Worm (Caenorhabditis elegans) whole organism, L4 larva: Measurements from ENCODE around the gene Y47D7A.13.
"Not testable (repeated sequence)": the region's sequence is repeated elsewhere in the genome, so short reads cannot be mapped to it uniquely, and the experiment has no call there.

Source experiments
- D1046.2 ChIP-seq: fragments of 200-800 bp; sonication (Bioruptor generic); IDR thresholded peaks from 2 replicates; pipeline ENCODE4 v1.3.6; 2022; ENCODE audit warnings: missing genetic modification characterization, missing compliant biosample characterization
- F10B5.3 ChIP-seq: sonication (generic microtip); optimal IDR thresholded peaks from 2 replicates; lab custom pipeline; 2016; ENCODE audit warnings: mild to moderate bottlenecking, missing genetic modification characterization, missing compliant biosample characterization
- R02D3.7 ChIP-seq: fragments of 150-350 bp; sonication (generic microtip); optimal IDR thresholded peaks from 3 replicates; lab custom pipeline; 2014; ENCODE audit warnings: missing biosample characterization, missing genetic modification characterization
- Y75B8A.6 ChIP-seq: fragments of 200-800 bp; sonication (Bioruptor generic); IDR thresholded peaks from 2 replicates; pipeline ENCODE4 v1.3.6; 2022; ENCODE audit warnings: missing genetic modification reagents, missing genetic modification characterization, missing compliant biosample characterization
- aha-1 ChIP-seq: fragments of 150-350 bp; peaks from one replicate; lab custom pipeline; 2014; ENCODE audit warnings: missing biosample characterization, missing genetic modification characterization
- aly-2 ChIP-seq: sonication (generic microtip); optimal IDR thresholded peaks from 2 replicates; lab custom pipeline; 2018; ENCODE audit warnings: missing biosample characterization, missing genetic modification characterization
- ama-1 ChIP-seq: fragments of 150-350 bp; optimal IDR thresholded peaks from 2 replicates; lab custom pipeline; 2014; ENCODE audit warnings: inconsistent platforms, mixed read lengths
- arid-1 ChIP-seq: fragments of 200-800 bp; sonication (Bioruptor generic); conservative IDR thresholded peaks from 2 replicates; pipeline ENCODE4 v1.3.6; 2022; ENCODE audit warnings: missing genetic modification reagents, missing genetic modification characterization, missing compliant biosample characterization
- ceh-44 ChIP-seq: fragments of 200-800 bp; sonication (Bioruptor generic); IDR thresholded peaks from 2 replicates; pipeline ENCODE4 v1.3.6; 2022; ENCODE audit warnings: missing genetic modification reagents, missing genetic modification characterization, missing compliant biosample characterization
- ceh-82 ChIP-seq: sonication (generic microtip); optimal IDR thresholded peaks from 2 replicates; lab custom pipeline; 2017; ENCODE audit warnings: missing biosample characterization, missing genetic modification characterization
- ces-1 ChIP-seq: fragments of 150-350 bp; sonication (generic microtip); optimal IDR thresholded peaks from 4 replicates; lab custom pipeline; 2014; ENCODE audit warnings: missing biosample characterization, missing genetic modification reagents, missing genetic modification characterization
- ctbp-1 ChIP-seq: fragments of 200-800 bp; sonication (Bioruptor generic); IDR thresholded peaks from 2 replicates; pipeline ENCODE4 v1.3.6; 2022; ENCODE audit warnings: missing genetic modification reagents, missing genetic modification characterization, missing compliant biosample characterization
- daf-12 ChIP-seq: fragments of 150-350 bp; optimal IDR thresholded peaks from 2 replicates; lab custom pipeline; 2014; ENCODE audit warnings: missing biosample characterization, missing genetic modification reagents, missing genetic modification characterization
- daf-16 ChIP-seq, 3 experiments: sonication (generic microtip); optimal IDR thresholded peaks; 2 replicates each; lab custom pipeline; 2016 to 2017; ENCODE audit warnings: missing genetic modification characterization in 3 of 3, missing genetic modification reagents in 3 of 3, mild to moderate bottlenecking in 2 of 3, missing compliant biosample characterization in 2 of 3, missing biosample characterization in 1 of 3, moderate library complexity in 1 of 3
- daf-8 ChIP-seq: fragments of 200-800 bp; sonication (Bioruptor generic); IDR thresholded peaks from 2 replicates; pipeline ENCODE4 v1.3.6; 2022; ENCODE audit warnings: missing genetic modification characterization, missing compliant biosample characterization
- dmd-6 ChIP-seq: fragments of 200-800 bp; sonication (Bioruptor generic); IDR thresholded peaks from 2 replicates; pipeline ENCODE4 v1.3.6; 2022; ENCODE audit warnings: missing genetic modification reagents, missing genetic modification characterization, missing compliant biosample characterization
- dmd-9 ChIP-seq: fragments of 200-800 bp; sonication (Bioruptor generic); IDR thresholded peaks from 2 replicates; pipeline ENCODE4 v1.3.6; 2022; ENCODE audit warnings: missing genetic modification reagents, missing genetic modification characterization, missing compliant biosample characterization
- dve-1 ChIP-seq: sonication (generic microtip); optimal IDR thresholded peaks from 2 replicates; lab custom pipeline; 2017; ENCODE audit warnings: antibody characterized with exemption, mild to moderate bottlenecking, missing genetic modification characterization, missing compliant biosample characterization; ENCODE audit not compliant: insufficient read depth
- fos-1 ChIP-seq: fragments of 150-350 bp; optimal IDR thresholded peaks from 2 replicates; lab custom pipeline; 2014; ENCODE audit warnings: missing biosample characterization, missing genetic modification characterization
- gei-8 ChIP-seq: fragments of 200-800 bp; sonication (Bioruptor generic); optimal IDR thresholded peaks from 2 replicates; lab custom pipeline; 2018; ENCODE audit warnings: mild to moderate bottlenecking, missing genetic modification characterization, missing compliant biosample characterization
- hlh-11 ChIP-seq: fragments of 200-800 bp; sonication (Bioruptor generic); optimal IDR thresholded peaks from 2 replicates; lab custom pipeline; 2018; ENCODE audit warnings: mild to moderate bottlenecking, missing genetic modification characterization, missing compliant biosample characterization
- hlh-30 ChIP-seq: sonication (generic microtip); optimal IDR thresholded peaks from 2 replicates; lab custom pipeline; 2017; ENCODE audit warnings: antibody characterized with exemption, mild to moderate bottlenecking, missing genetic modification characterization, missing compliant biosample characterization; ENCODE audit not compliant: insufficient read depth
- lim-7 ChIP-seq: fragments of 200-800 bp; sonication (Bioruptor generic); IDR thresholded peaks from 2 replicates; pipeline ENCODE4 v1.3.6; 2022; ENCODE audit warnings: missing genetic modification characterization, missing compliant biosample characterization
- lin-1 ChIP-seq: fragments of 200-800 bp; sonication (Bioruptor generic); IDR thresholded peaks from 2 replicates; pipeline ENCODE4 v1.3.6; 2022; ENCODE audit warnings: missing genetic modification reagents, missing genetic modification characterization, missing compliant biosample characterization
- lin-29 ChIP-seq: fragments of 200-800 bp; sonication (Bioruptor generic); IDR thresholded peaks from 2 replicates; pipeline ENCODE4 v1.3.6; 2022; ENCODE audit warnings: missing genetic modification reagents, missing genetic modification characterization, missing compliant biosample characterization
- lin-38 ChIP-seq: fragments of 200-800 bp; sonication (Bioruptor generic); IDR thresholded peaks from 2 replicates; pipeline ENCODE4 v1.3.6; 2022; ENCODE audit warnings: missing genetic modification reagents, missing genetic modification characterization, missing compliant biosample characterization
- madf-5 ChIP-seq, 2 experiments: fragments of 200-800 bp; sonication (Bioruptor generic); IDR thresholded peaks; 2 replicates each; pipeline ENCODE4 v1.3.6; 2022; ENCODE audit warnings: missing compliant biosample characterization in 2 of 2, missing genetic modification characterization in 2 of 2
- mdt-29 ChIP-seq: fragments of 200-800 bp; sonication (Bioruptor generic); IDR thresholded peaks from 2 replicates; pipeline ENCODE4 v1.3.6; 2022; ENCODE audit warnings: missing genetic modification reagents, missing genetic modification characterization, missing compliant biosample characterization
- mep-1 ChIP-seq: fragments of 150-350 bp; sonication (generic microtip); optimal IDR thresholded peaks from 3 replicates; lab custom pipeline; 2014; ENCODE audit warnings: missing biosample characterization, missing genetic modification characterization
- mxl-3 ChIP-seq: fragments of 200-800 bp; sonication (Bioruptor generic); optimal IDR thresholded peaks from 2 replicates; lab custom pipeline; 2018; ENCODE audit warnings: mild to moderate bottlenecking, missing genetic modification characterization, missing compliant biosample characterization
- nhr-10 ChIP-seq: fragments of 150-350 bp; optimal IDR thresholded peaks from 2 replicates; lab custom pipeline; 2014; ENCODE audit warnings: missing biosample characterization, missing genetic modification characterization
- nhr-11 ChIP-seq: fragments of 150-350 bp; optimal IDR thresholded peaks from 2 replicates; lab custom pipeline; 2014; ENCODE audit warnings: missing biosample characterization, missing genetic modification characterization
- nhr-237 ChIP-seq: sonication (generic microtip); optimal IDR thresholded peaks from 2 replicates; lab custom pipeline; 2017; ENCODE audit warnings: missing biosample characterization, missing genetic modification characterization
- nhr-41 ChIP-seq: fragments of 200-800 bp; sonication (Bioruptor generic); IDR thresholded peaks from 2 replicates; pipeline ENCODE4 v1.3.6; 2022; ENCODE audit warnings: missing genetic modification reagents, missing genetic modification characterization, missing compliant biosample characterization
- nhr-42 ChIP-seq: fragments of 200-800 bp; sonication (Bioruptor generic); IDR thresholded peaks from 2 replicates; pipeline ENCODE4 v1.3.6; 2022; ENCODE audit warnings: missing genetic modification characterization, missing compliant biosample characterization
- nhr-76 ChIP-seq: fragments of 150-350 bp; optimal IDR thresholded peaks from 2 replicates; lab custom pipeline; 2014; ENCODE audit warnings: missing biosample characterization, missing genetic modification characterization
- php-3 ChIP-seq: fragments of 200-800 bp; sonication (Bioruptor generic); IDR thresholded peaks from 2 replicates; pipeline ENCODE4 v1.3.6; 2022; ENCODE audit warnings: missing genetic modification reagents, missing genetic modification characterization, missing compliant biosample characterization
- snpc-1.2 ChIP-seq: fragments of 200-800 bp; sonication (Bioruptor generic); IDR thresholded peaks from 2 replicates; pipeline ENCODE4 v1.3.6; 2022; ENCODE audit warnings: missing genetic modification reagents, missing genetic modification characterization, missing compliant biosample characterization
- zag-1 ChIP-seq: fragments of 150-350 bp; optimal IDR thresholded peaks from 2 replicates; lab custom pipeline; 2014; ENCODE audit warnings: missing biosample characterization, missing genetic modification characterization
- ztf-11 ChIP-seq: fragments of 150-350 bp; optimal IDR thresholded peaks from 2 replicates; lab custom pipeline; 2014; ENCODE audit warnings: missing biosample characterization, missing genetic modification characterization

The Y47D7A.13 gene

DNA sequence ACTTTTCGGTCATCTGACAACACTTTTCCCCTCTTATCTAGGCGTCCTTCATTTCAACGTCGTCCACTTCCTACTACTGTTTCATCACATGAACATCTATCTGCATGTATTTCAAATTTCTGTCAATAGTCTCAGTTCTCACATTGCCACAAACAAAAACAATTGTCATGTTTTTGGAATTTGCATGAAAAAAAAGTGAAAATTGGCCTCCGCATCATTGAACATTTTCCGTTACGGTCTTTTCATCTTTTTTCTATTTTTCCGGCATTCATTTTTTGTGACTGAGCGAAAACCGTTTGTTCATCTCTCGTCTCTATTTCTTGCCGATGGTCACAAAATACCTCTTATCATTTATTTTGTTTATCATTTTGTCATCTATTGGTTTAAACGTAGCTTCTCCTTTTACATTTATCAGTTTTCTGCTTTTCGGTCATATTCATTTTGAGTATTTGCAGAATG lies 47.4 kb upstream of the Y47D7A.13 start, which contains the start of gene exc-15 (continued):
- TF ChIP-seq mep-1 (tag; lab: Kevin White, UChicago), result peak; percentile 50
- TF ChIP-seq mxl-3 (GFP tag; lab: Kevin White, UChicago), result peak; percentile 26
- no peak for TF ChIP-seq D1046.2 (GFP tag; lab: Robert Waterston, UW)
- no peak for TF ChIP-seq lin-1 (GFP tag; lab: Robert Waterston, UW)
- no peak for TF ChIP-seq nhr-76
- no peak for TF ChIP-seq ztf-11 (tag; lab: Kevin White, UChicago)
- no peak for TF ChIP-seq ceh-44 (GFP tag; lab: Robert Waterston, UW)
- peak; percentile 3 for TF ChIP-seq nhr-237
- TF ChIP-seq madf-5 (GFP tag; IDR thresholded peaks at IDR 0.05; lab: Robert Waterston, UW), result no peak
- peak; percentile 66 for TF ChIP-seq hlh-30
- peak; percentile 86 for TF ChIP-seq hlh-11
- no peak for TF ChIP-seq nhr-41 (GFP tag; lab: Robert Waterston, UW)
- TF ChIP-seq F10B5.3 (tag; lab: Kevin White, UChicago), result no peak
- TF ChIP-seq nhr-10 (tag; lab: Kevin White, UChicago), result no peak
- TF ChIP-seq lim-7 (GFP tag; lab: Robert Waterston, UW), result no peak
- TF ChIP-seq lin-38 (GFP tag; lab: Robert Waterston, UW), result no peak
- TF ChIP-seq ceh-82 (tag; lab: Kevin White, UChicago), result no peak
- no peak for TF ChIP-seq Y75B8A.6 (GFP tag; lab: Robert Waterston, UW)
- no peak for TF ChIP-seq daf-8 (GFP tag; lab: Robert Waterston, UW)
- TF ChIP-seq mdt-29 (GFP tag; lab: Robert Waterston, UW), result no peak
- TF ChIP-seq snpc-1.2 (GFP tag; lab: Robert Waterston, UW), result no peak
- TF ChIP-seq, all 104 proteins: peak for 20

DNA sequence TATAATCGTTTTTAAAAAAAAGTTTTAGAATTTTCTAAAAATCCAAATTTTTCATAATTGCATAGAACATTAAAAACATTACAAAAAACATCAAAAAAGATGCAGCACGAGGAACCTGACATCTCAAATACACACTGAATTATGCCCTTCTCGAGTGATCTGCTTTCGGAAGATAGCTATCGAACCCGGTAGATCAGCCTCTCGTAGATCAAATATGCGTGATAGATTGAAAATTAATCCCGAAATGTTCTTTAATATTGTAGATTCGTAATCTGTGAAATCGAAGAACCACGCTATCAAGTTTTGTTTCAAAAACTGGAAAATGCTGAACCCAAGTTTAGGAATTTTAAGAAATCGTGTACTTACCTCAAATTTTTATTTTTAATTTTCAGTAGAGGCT lies 46.1 kb upstream of the Y47D7A.13 start:
- TF ChIP-seq ama-1 (lab: Kevin White, UChicago), result no peak
- peak; percentile 86 for TF ChIP-seq aha-1 (tag; lab: Kevin White, UChicago)

ce11 chrV:4474543-4474942 lies 38.8 kb upstream of the Y47D7A.13 start, which contains the start of gene str-35:
Gene str-35 (plus strand): TSS chrV:4474843.
- not testable (repeated sequence) for TF ChIP-seq ces-1 (GFP tag; lab: Kevin White, UChicago); aly-2; arid-1 (GFP tag; lab: Robert Waterston, UW)

ce11 chrV:4471065-4471464 lies 35.3 kb upstream of the Y47D7A.13 start, which contains the start of gene T08H10.3:
Gene T08H10.3 (plus strand): TSS chrV:4471365.
- TF ChIP-seq mxl-3 (GFP tag; lab: Kevin White, UChicago) (no peak), daf-12 (tag; lab: Kevin White, UChicago) (no peak), fos-1 (no peak), lin-29 (GFP tag; lab: Robert Waterston, UW) (no peak), daf-16 (GFP tag; optimal IDR thresholded peaks at IDR 0.05; lab: Kevin White, UChicago) (no peak), daf-16 (tag; optimal IDR thresholded peaks at IDR 0.05; lab: Kevin White, UChicago) (no peak), gei-8 (GFP tag; lab: Kevin White, UChicago) (no peak), hlh-11 (no peak), dmd-9 (GFP tag; lab: Robert Waterston, UW) (no peak), dve-1 (no peak), dmd-6 (GFP tag; lab: Robert Waterston, UW) (no peak), nhr-11 (tag; lab: Kevin White, UChicago) (no peak), php-3 (no peak), zag-1 (no peak), R02D3.7 (tag; lab: Kevin White, UChicago) (no peak), ctbp-1 (no peak), nhr-42 (GFP tag; lab: Robert Waterston, UW) (no peak), lin-38 (GFP tag; lab: Robert Waterston, UW) (no peak)
